Worm (Caenorhabditis elegans) whole organism, L4/young adult: ENCODE results near the gene mre-11.

Experiments used
- W03F9.2 ChIP-seq: fragments of 150-350 bp; optimal IDR thresholded peaks from 2 replicates; lab custom pipeline; 2014; ENCODE audit warnings: missing biosample characterization, missing genetic modification characterization
- dao-5 ChIP-seq: sonication (generic microtip); optimal IDR thresholded peaks from 2 replicates; lab custom pipeline; 2016; ENCODE audit warnings: missing genotype, missing genetic modification characterization, moderate library complexity, missing compliant biosample characterization
- him-1 ChIP-seq: sonication (generic microtip); optimal IDR thresholded peaks from 2 replicates; lab custom pipeline; 2016; ENCODE audit warnings: missing genotype, missing genetic modification reagents, missing genetic modification characterization, missing compliant biosample characterization

ce11 chrV:10768892-10769291 lies 32.2 kb upstream of the mre-11 start:
- TF ChIP-seq him-1 (tag; lab: Kevin White, UChicago): no peak
- no peak for TF ChIP-seq W03F9.2 (tag; lab: Kevin White, UChicago)
- no peak for TF ChIP-seq dao-5
